Worm (Caenorhabditis elegans) whole organism, midembryonic: ENCODE measurements around the gene K12H4.6.

Experiments
- T22C8.4 ChIP-seq: fragments of 200-800 bp; sonication (Bioruptor generic); IDR thresholded peaks from 2 replicates; pipeline ENCODE4 v1.3.6; 2022; ENCODE audit warnings: missing genetic modification characterization, missing compliant biosample characterization
- flt-1 ChIP-seq: fragments of 200-800 bp; sonication (Bioruptor generic); IDR thresholded peaks from 2 replicates; pipeline ENCODE4 v1.3.6; 2022; ENCODE audit warnings: missing genetic modification characterization, missing compliant biosample characterization
- ref-1 ChIP-seq: fragments of 200-800 bp; sonication (Bioruptor generic); conservative IDR thresholded peaks from 2 replicates; pipeline ENCODE4 v1.3.6; 2022; ENCODE audit warnings: missing genetic modification reagents, missing genetic modification characterization, missing compliant biosample characterization
- tab-1 ChIP-seq: fragments of 200-800 bp; sonication (Bioruptor generic); IDR thresholded peaks from 2 replicates; pipeline ENCODE4 v1.3.6; 2022; ENCODE audit warnings: missing genetic modification characterization, missing compliant biosample characterization

ce11 chrIII:8004091-8004490 is 38.6 kb downstream of the K12H4.6 start, which contains the start of gene C06G4.6:
- no peak for TF ChIP-seq ref-1 (GFP tag; lab: Robert Waterston, UW)
- TF ChIP-seq T22C8.4 (GFP tag; lab: Robert Waterston, UW): no peak
- TF ChIP-seq flt-1 (GFP tag; lab: Robert Waterston, UW): no peak
- TF ChIP-seq tab-1 (GFP tag; lab: Robert Waterston, UW): no peak
